Fruit fly (Drosophila melanogaster) whole organism, embryonic: Measurements from ENCODE around the gene CG34298.

Experiments
- Bgb ChIP-seq: fragments of 200-800 bp; sonication (Bioruptor generic); IDR thresholded peaks from 2 replicates; pipeline ENCODE4 v1.3.6; 2022; ENCODE audit warnings: missing biosample characterization, missing genetic modification characterization; ENCODE audit not compliant: partially characterized antibody
- Bteb2 ChIP-seq: fragments of 200-800 bp; sonication (Bioruptor generic); optimal IDR thresholded peaks from 2 replicates; lab custom pipeline; 2016; ENCODE audit warnings: missing biosample characterization, missing genetic modification characterization
- CG10321 ChIP-seq: fragments of 200-800 bp; sonication (Bioruptor generic); IDR thresholded peaks from 2 replicates; pipeline ENCODE4 v1.3.6; 2022; ENCODE audit warnings: missing biosample characterization, missing genetic modification characterization
- CG11398 ChIP-seq: fragments of 200-800 bp; sonication (Bioruptor generic); optimal IDR thresholded peaks from 2 replicates; lab custom pipeline; 2016; ENCODE audit warnings: missing biosample characterization, missing genetic modification characterization
- CG15011 ChIP-seq: fragments of 200-800 bp; sonication (Bioruptor generic); optimal IDR thresholded peaks from 3 replicates; lab custom pipeline; 2018; ENCODE audit warnings: missing biosample characterization, mild to moderate bottlenecking, missing genetic modification characterization
- CG15696 ChIP-seq: fragments of 200-800 bp; sonication (Bioruptor generic); optimal IDR thresholded peaks from 2 replicates; lab custom pipeline; 2019; ENCODE audit warnings: missing biosample characterization, mild to moderate bottlenecking, missing genetic modification characterization, moderate library complexity
- CG2116 ChIP-seq: fragments of 200-800 bp; sonication (Bioruptor generic); optimal IDR thresholded peaks from 3 replicates; lab custom pipeline; 2018; ENCODE audit warnings: missing biosample characterization, mild to moderate bottlenecking, missing genetic modification characterization
- CG30403 ChIP-seq: fragments of 200-800 bp; sonication (Bioruptor generic); optimal IDR thresholded peaks from 3 replicates; lab custom pipeline; 2016; ENCODE audit warnings: missing biosample characterization, missing genetic modification characterization
- CG3281 ChIP-seq: fragments of 200-800 bp; sonication (Bioruptor generic); optimal IDR thresholded peaks from 3 replicates; lab custom pipeline; 2017; ENCODE audit warnings: missing biosample characterization, mild to moderate bottlenecking, missing genetic modification characterization
- CG34422 ChIP-seq: fragments of 200-800 bp; sonication (Bioruptor generic); IDR thresholded peaks from 3 replicates; pipeline ENCODE4 v1.3.6; 2022; ENCODE audit warnings: missing biosample characterization, missing genetic modification characterization
- CG3726 ChIP-seq: fragments of 200-800 bp; sonication (Bioruptor generic); IDR thresholded peaks from 3 replicates; pipeline ENCODE4, ENCODE4 v1.3.6; 2022; ENCODE audit warnings: missing biosample characterization, missing genetic modification characterization
- CG3838 ChIP-seq: fragments of 200-800 bp; sonication (Bioruptor generic); optimal IDR thresholded peaks from 3 replicates; lab custom pipeline; 2016; ENCODE audit warnings: missing biosample characterization, missing genetic modification characterization
- CG5180 ChIP-seq: fragments of 200-800 bp; sonication (Bioruptor generic); optimal IDR thresholded peaks from 3 replicates; lab custom pipeline; 2017; ENCODE audit warnings: missing biosample characterization, missing genetic modification characterization, mild to moderate bottlenecking, moderate library complexity, missing genetic modification reagents
- CG5953 ChIP-seq: fragments of 200-800 bp; sonication (Bioruptor generic); IDR thresholded peaks from 2 replicates; pipeline ENCODE4 v1.3.6; 2022; ENCODE audit warnings: missing biosample characterization, missing genetic modification characterization
- CG9609 ChIP-seq: fragments of 200-800 bp; sonication (Bioruptor generic); optimal IDR thresholded peaks from 3 replicates; lab custom pipeline; 2016; ENCODE audit warnings: missing biosample characterization, missing genetic modification characterization
- CG9817 ChIP-seq: fragments of 200-800 bp; sonication (Bioruptor generic); optimal IDR thresholded peaks from 2 replicates; lab custom pipeline; 2018; ENCODE audit warnings: missing biosample characterization, mild to moderate bottlenecking, missing genetic modification characterization, moderate library complexity
- Dll ChIP-seq: fragments of 200-800 bp; sonication (Bioruptor generic); IDR thresholded peaks from 4 replicates; pipeline ENCODE4 v1.3.6; 2022; ENCODE audit warnings: missing biosample characterization, missing genetic modification characterization; ENCODE audit not compliant: partially characterized antibody
- E2f2 ChIP-seq: fragments of 200-800 bp; sonication (Bioruptor generic); IDR thresholded peaks from 2 replicates; pipeline ENCODE4 v1.3.6; 2022; ENCODE audit warnings: missing biosample characterization, missing genetic modification characterization
- Elba2 ChIP-seq: fragments of 200-800 bp; sonication (Bioruptor generic); optimal IDR thresholded peaks from 3 replicates; lab custom pipeline; 2016; ENCODE audit warnings: missing biosample characterization, missing genetic modification characterization
- Fer2 ChIP-seq: fragments of 200-800 bp; sonication (Bioruptor generic); optimal IDR thresholded peaks from 2 replicates; lab custom pipeline; 2018; ENCODE audit warnings: missing biosample characterization, mild to moderate bottlenecking, missing genetic modification characterization, moderate library complexity
- HHEX ChIP-seq: fragments of 200-800 bp; sonication (Bioruptor generic); optimal IDR thresholded peaks from 3 replicates; lab custom pipeline; 2017; ENCODE audit warnings: missing biosample characterization, mild to moderate bottlenecking, missing genetic modification characterization, missing genetic modification reagents
- Hr78 ChIP-seq, 2 experiments: fragments of 200-800 bp in 1 of 2; fragments of >200 bp in 1 of 2; sonication (Bioruptor generic) in 1 of 2; optimal IDR thresholded peaks; 2 replicates each; lab custom pipeline; 2017 to 2019; ENCODE audit warnings: missing biosample characterization in 2 of 2, missing genetic modification characterization in 2 of 2, mild to moderate bottlenecking in 1 of 2, moderate library complexity in 1 of 2
- Jarid2 ChIP-seq: fragments of 200-800 bp; sonication (Bioruptor generic); optimal IDR thresholded peaks from 3 replicates; lab custom pipeline; 2017; ENCODE audit warnings: mild to moderate bottlenecking, missing biosample characterization, missing genetic modification reagents, missing genetic modification characterization
- Mes4 ChIP-seq: fragments of 200-800 bp; sonication (Bioruptor generic); optimal IDR thresholded peaks from 2 replicates; lab custom pipeline; 2016; ENCODE audit warnings: missing biosample characterization, missing genetic modification characterization
- Nf-YA ChIP-seq: fragments of 200-800 bp; sonication (Bioruptor generic); IDR thresholded peaks from 2 replicates; pipeline ENCODE4 v1.3.6; 2022; ENCODE audit warnings: missing biosample characterization, missing genetic modification characterization
- Pdp1 ChIP-seq, 2 experiments: fragments of 200-800 bp; sonication (Bioruptor generic); optimal IDR thresholded peaks; 3 replicates each; lab custom pipeline; 2016; ENCODE audit warnings: missing biosample characterization in 2 of 2, missing genetic modification characterization in 2 of 2, mild to moderate bottlenecking in 1 of 2, moderate library complexity in 1 of 2
- Poxn ChIP-seq: fragments of 200-800 bp; sonication (Bioruptor generic); IDR thresholded peaks from 2 replicates; pipeline ENCODE4 v1.3.6; 2022; ENCODE audit warnings: missing biosample characterization, missing genetic modification characterization
- Six4 ChIP-seq: fragments of 200-800 bp; sonication (Bioruptor generic); optimal IDR thresholded peaks from 2 replicates; lab custom pipeline; 2016; ENCODE audit warnings: missing biosample characterization, missing genetic modification characterization
- Ssrp ChIP-seq: fragments of 200-800 bp; sonication (Bioruptor generic); optimal IDR thresholded peaks from 2 replicates; lab custom pipeline; 2018; ENCODE audit warnings: missing biosample characterization, mild to moderate bottlenecking, missing genetic modification characterization, moderate library complexity
- Usf ChIP-seq: fragments of 200-800 bp; sonication (Bioruptor generic); optimal IDR thresholded peaks from 2 replicates; lab custom pipeline; 2017; ENCODE audit warnings: missing genotype, missing biosample characterization, missing genetic modification characterization
- aop ChIP-seq: fragments of 200-800 bp; sonication (Bioruptor generic); IDR thresholded peaks from 2 replicates; pipeline ENCODE4 v1.3.6; 2022; ENCODE audit warnings: missing biosample characterization, missing genetic modification characterization
- ase ChIP-seq: fragments of 200-800 bp; sonication (Bioruptor generic); IDR thresholded peaks from 3 replicates; pipeline ENCODE4 v1.3.6; 2022; ENCODE audit warnings: missing biosample characterization, missing genetic modification characterization
- hb ChIP-seq: fragments of 200-800 bp; sonication (Bioruptor generic); IDR thresholded peaks from 3 replicates; pipeline ENCODE4 v1.3.6; 2022; ENCODE audit warnings: missing biosample characterization, missing genetic modification characterization; ENCODE audit not compliant: partially characterized antibody
- mld ChIP-seq: fragments of 200-800 bp; sonication (Bioruptor generic); IDR thresholded peaks from 3 replicates; pipeline ENCODE4 v1.3.6; 2022; ENCODE audit warnings: missing biosample characterization, missing genetic modification characterization; ENCODE audit not compliant: partially characterized antibody
- nom ChIP-seq: fragments of 200-800 bp; sonication (Bioruptor generic); optimal IDR thresholded peaks from 2 replicates; lab custom pipeline; 2017; ENCODE audit warnings: missing biosample characterization, missing genetic modification characterization, mild to moderate bottlenecking, moderate library complexity, missing genetic modification reagents
- p53 ChIP-seq: fragments of 200-800 bp; sonication (Bioruptor generic); optimal IDR thresholded peaks from 2 replicates; lab custom pipeline; 2016; ENCODE audit warnings: missing biosample characterization, missing genetic modification characterization
- peb ChIP-seq: fragments of 200-800 bp; sonication (Bioruptor generic); IDR thresholded peaks from 2 replicates; pipeline ENCODE4 v1.3.6; 2022; ENCODE audit warnings: missing biosample characterization, missing genetic modification characterization
- phol ChIP-seq: fragments of 200-800 bp; sonication (Bioruptor generic); optimal IDR thresholded peaks from 3 replicates; lab custom pipeline; 2018; ENCODE audit warnings: missing biosample characterization, mild to moderate bottlenecking, missing genetic modification characterization, moderate library complexity
- pros ChIP-seq: fragments of 200-800 bp; sonication (Bioruptor generic); optimal IDR thresholded peaks from 3 replicates; lab custom pipeline; 2019; ENCODE audit warnings: missing biosample characterization, mild to moderate bottlenecking, missing genetic modification characterization, moderate library complexity
- ro ChIP-seq: fragments of 200-800 bp; sonication (Bioruptor generic); IDR thresholded peaks from 2 replicates; pipeline ENCODE4 v1.3.6; 2022; ENCODE audit warnings: missing biosample characterization, missing genetic modification characterization
- sr ChIP-seq: fragments of 200-800 bp; sonication (Bioruptor generic); IDR thresholded peaks from 3 replicates; pipeline ENCODE4 v1.3.6; 2022; ENCODE audit warnings: missing biosample characterization, missing genetic modification characterization
- ssp ChIP-seq: fragments of 200-800 bp; sonication (Bioruptor generic); IDR thresholded peaks from 2 replicates; pipeline ENCODE4 v1.3.6; 2022; ENCODE audit warnings: missing biosample characterization, missing genetic modification characterization
- vfl ChIP-seq: fragments of 200-800 bp; sonication (Bioruptor generic); optimal IDR thresholded peaks from 2 replicates; lab custom pipeline; 2016; ENCODE audit warnings: missing biosample characterization, missing genetic modification characterization

CG34298 gene

dm6 chr3R:29978595-29978994, 21.0 kb upstream of the CG34298 start (continued):
- TF ChIP-seq CG3838 (GFP tag; lab: Kevin White, UChicago) (no peak), CG9609 (GFP tag; lab: Kevin White, UChicago) (no peak), Six4 (no peak), p53 (GFP tag; lab: Kevin White, UChicago) (no peak), hb (GFP tag; lab: Robert Waterston, UW) (no peak), Usf (GFP tag; lab: Kevin White, UChicago) (no peak), mld (GFP tag; lab: Robert Waterston, UW) (no peak), Hr78 (GFP tag; optimal IDR thresholded peaks at IDR 0.05; lab: Kevin White, UChicago) (no peak), E2f2 (GFP tag; lab: Robert Waterston, UW) (no peak), CG2116 (GFP tag; lab: Kevin White, UChicago) (no peak), CG10321 (GFP tag; lab: Robert Waterston, UW) (no peak), CG30403 (GFP tag; lab: Kevin White, UChicago) (peak; percentile 13), CG5953 (GFP tag; lab: Robert Waterston, UW) (no peak), Bteb2 (no peak), Pdp1 (GFP tag; optimal IDR thresholded peaks at IDR 0.05; lab: Kevin White, UChicago) (no peak), Jarid2 (GFP tag; lab: Kevin White, UChicago) (no peak), Bgb (GFP tag; lab: Robert Waterston, UW) (no peak), HHEX (peak; percentile 41), aop (no peak), Mes4 (no peak), CG9817 (peak; percentile 18), Fer2 (no peak), CG3726 (GFP tag; lab: Robert Waterston, UW) (no peak), CG34422 (GFP tag; lab: Robert Waterston, UW) (0 out of 3 replicates have a peak, but pooled peaks have one; percentile 20), peb (GFP tag; lab: Robert Waterston, UW) (no peak), Nf-YA (0 out of 2 replicates have a peak, but pooled peaks have one; percentile 36), CG11398 (GFP tag; lab: Kevin White, UChicago) (no peak), CG3281 (GFP tag; lab: Kevin White, UChicago) (peak; percentile 36), CG15011 (no peak), nom (GFP tag; lab: Kevin White, UChicago) (no peak), Dll (GFP tag; lab: Robert Waterston, UW) (no peak), Poxn (GFP tag; lab: Robert Waterston, UW) (no peak), Ssrp (tag; lab: Kevin White, UChicago) (no peak), CG5180 (GFP tag; lab: Kevin White, UChicago) (no peak), sr (GFP tag; lab: Robert Waterston, UW) (no peak), ssp (GFP tag; lab: Robert Waterston, UW) (no peak), Elba2 (no peak), phol (tag; lab: Kevin White, UChicago) (peak; percentile 12), pros (GFP tag; lab: Kevin White, UChicago) (no peak), CG15696 (tag; lab: Kevin White, UChicago) (no peak), vfl (GFP tag; lab: Kevin White, UChicago) (no peak), ase (GFP tag; lab: Robert Waterston, UW) (no peak), ro (GFP tag; lab: Robert Waterston, UW) (no peak)
- TF ChIP-seq, all 482 proteins: peak for 87
